Fruit fly (Drosophila melanogaster) whole organism, prepupa: ENCODE results near the gene PLCXD.

Source experiments
- Blimp-1 ChIP-seq: fragments of 200-800 bp; sonication (Bioruptor generic); optimal IDR thresholded peaks from 3 replicates; lab custom pipeline; 2017; ENCODE audit warnings: missing biosample characterization, missing genetic modification characterization, mild to moderate bottlenecking, moderate library complexity, missing genetic modification reagents
- CG6276 ChIP-seq: fragments of 200-800 bp; sonication (Bioruptor generic); optimal IDR thresholded peaks from 2 replicates; lab custom pipeline; 2017; ENCODE audit warnings: missing biosample characterization, mild to moderate bottlenecking, missing genetic modification characterization
- CG6792 ChIP-seq: fragments of 200-800 bp; sonication (Bioruptor generic); optimal IDR thresholded peaks from 3 replicates; lab custom pipeline; 2016; ENCODE audit warnings: missing biosample characterization, missing genetic modification characterization
- CG6854 ChIP-seq: fragments of 200-800 bp; sonication (Bioruptor generic); optimal IDR thresholded peaks from 2 replicates; lab custom pipeline; 2017; ENCODE audit warnings: missing biosample characterization, mild to moderate bottlenecking, missing genetic modification characterization
- Hr39 ChIP-seq: fragments of 200-800 bp; sonication (Bioruptor generic); optimal IDR thresholded peaks from 2 replicates; lab custom pipeline; 2016; ENCODE audit warnings: missing biosample characterization, missing genetic modification characterization
- Met ChIP-seq: fragments of 200-800 bp; sonication (Bioruptor generic); optimal IDR thresholded peaks from 3 replicates; lab custom pipeline; 2016; ENCODE audit warnings: missing biosample characterization, missing genetic modification characterization
- Sox102F ChIP-seq: fragments of 200-800 bp; sonication (Bioruptor generic); optimal IDR thresholded peaks from 2 replicates; lab custom pipeline; 2016; ENCODE audit warnings: missing biosample characterization, mild to moderate bottlenecking, missing genetic modification characterization
- esn ChIP-seq: fragments of 200-800 bp; sonication (Bioruptor generic); optimal IDR thresholded peaks from 2 replicates; lab custom pipeline; 2016; ENCODE audit warnings: missing biosample characterization, mild to moderate bottlenecking, missing genetic modification characterization, moderate library complexity

DNA sequence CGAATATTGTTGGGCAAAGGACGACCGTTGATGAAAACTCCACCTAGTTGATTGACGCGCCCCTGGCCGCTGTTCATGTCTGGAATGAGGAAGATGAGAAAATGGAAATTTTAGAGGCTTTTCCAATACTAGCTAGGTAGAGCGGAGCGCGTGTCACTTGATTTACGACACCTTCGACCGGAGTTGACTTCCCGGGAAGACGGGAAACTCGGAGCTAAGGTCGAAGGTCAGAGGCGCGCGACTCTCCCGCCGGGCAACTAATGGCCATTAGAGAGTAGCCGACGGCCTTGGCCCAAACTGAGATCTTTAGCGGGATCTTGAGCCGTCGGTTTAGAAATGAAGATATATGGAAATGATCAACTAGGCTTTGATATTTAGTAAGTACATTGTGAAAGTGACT, 35.8 kb downstream of the PLCXD start:
- TF ChIP-seq CG6276 = no peak
- TF ChIP-seq CG6854 (GFP tag; lab: Kevin White, UChicago) = no peak
- TF ChIP-seq Sox102F (GFP tag; lab: Kevin White, UChicago) = no peak
- TF ChIP-seq Met (GFP tag; lab: Kevin White, UChicago) = no peak
- no peak for TF ChIP-seq Hr39 (GFP tag; lab: Kevin White, UChicago)
- TF ChIP-seq CG6792 (GFP tag; lab: Kevin White, UChicago) = no peak
- TF ChIP-seq Blimp-1 (GFP tag; lab: Kevin White, UChicago) = no peak
- no peak for TF ChIP-seq esn (GFP tag; lab: Kevin White, UChicago)
